Worm (Caenorhabditis elegans): ENCODE results near the gene cca-1.

Gene cca-1

DNA sequence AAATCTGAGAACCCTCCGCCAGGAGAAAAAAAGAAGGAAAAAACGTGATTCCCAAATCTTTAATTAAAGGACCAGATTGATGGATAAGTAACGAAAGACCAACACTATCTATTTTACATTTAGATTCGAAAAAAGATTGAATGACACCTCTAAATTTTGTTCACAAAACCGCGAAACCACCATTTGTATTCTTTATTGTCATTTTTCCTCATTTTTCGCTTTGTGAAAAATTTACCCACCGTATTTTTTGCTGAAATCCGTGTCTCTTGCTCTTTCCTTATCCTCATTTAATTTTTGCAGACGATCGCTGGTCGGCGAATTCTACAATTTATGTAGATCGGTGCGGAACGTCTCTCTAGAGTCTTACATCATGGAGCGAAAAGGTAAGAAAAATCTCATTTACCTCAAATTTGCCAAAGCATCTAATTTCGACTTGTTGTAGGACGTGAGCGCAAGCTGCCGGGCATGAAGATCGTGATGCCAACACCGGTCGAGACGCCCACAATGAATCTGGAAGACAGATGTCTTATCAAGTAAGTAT, 59.2 kb downstream of the cca-1 start, which contains the start of the genes sek-1 and R03G5.6:
sek-1 (plus strand) TSS at position 301 of the 541 bp plus-strand sequence.
R03G5.6 (minus strand) TSS at position 491 of the 541 bp plus-strand sequence.
- TF ChIP-seq nhr-237 (tag; optimal IDR thresholded peaks at IDR 0.05): no peak
- TF ChIP-seq snpc-4 (tag; optimal IDR thresholded peaks at IDR 0.05): no peak
- TF ChIP-seq lin-13 (GFP tag; optimal IDR thresholded peaks at IDR 0.05): no peak
- no peak for TF ChIP-seq nhr-11 (tag; optimal IDR thresholded peaks at IDR 0.05)
- TF ChIP-seq mab-9 (GFP tag; IDR thresholded peaks at IDR 0.05): no peak
- TF ChIP-seq grh-1 (GFP tag; IDR thresholded peaks at IDR 0.05): no peak

ce11 chrX:7815230-7815629, 60.5 kb downstream of the cca-1 start:
- TF ChIP-seq skn-1 (tag; optimal IDR thresholded peaks at IDR 0.05) (peak; percentile 75), elt-3 (tag; optimal IDR thresholded peaks at IDR 0.05) (peak in 1 of 6 experiments; percentile 1), dpl-1 (GFP tag; optimal IDR thresholded peaks at IDR 0.05) (no peak)

DNA sequence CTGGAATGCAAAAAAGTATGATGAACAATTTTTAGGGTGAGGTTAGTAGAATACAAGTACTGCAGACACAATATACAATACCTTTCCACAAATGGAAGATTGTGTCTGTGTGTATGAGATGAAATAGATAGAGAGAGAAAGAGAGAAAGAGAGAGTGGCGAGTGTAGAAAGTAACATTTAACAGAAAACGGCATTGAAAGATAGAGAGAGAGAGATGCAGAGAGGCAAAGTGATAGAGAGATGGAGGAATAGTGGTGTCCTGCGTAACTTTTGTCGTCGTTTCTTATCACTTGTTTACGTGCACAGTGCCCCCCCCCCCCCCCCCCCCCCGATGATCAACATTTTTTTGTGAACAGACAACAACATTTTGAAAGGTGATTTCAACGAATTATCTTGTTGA, 61.0 kb downstream of the cca-1 start:
- TF ChIP-seq lir-3 (tag; optimal IDR thresholded peaks at IDR 0.05; ENCODE audit: poor library complexity): peak; percentile 25
- TF ChIP-seq lsy-2 (tag; optimal IDR thresholded peaks at IDR 0.05): peak; percentile 10 to 22
- TF ChIP-seq mdl-1 (tag; optimal IDR thresholded peaks at IDR 0.05): no peak
- peak; percentile 70 for TF ChIP-seq nhr-20 (tag; optimal IDR thresholded peaks at IDR 0.05)
- no peak for TF ChIP-seq xbp-1 (tag; optimal IDR thresholded peaks at IDR 0.05)
- no peak for TF ChIP-seq C04F5.9 (tag; optimal IDR thresholded peaks at IDR 0.05)
- no peak for TF ChIP-seq fkh-8 (tag; optimal IDR thresholded peaks at IDR 0.05)
- no peak for TF ChIP-seq mef-2 (tag; optimal IDR thresholded peaks at IDR 0.05)
- peak; percentile 93 for TF ChIP-seq blmp-1 (tag; optimal IDR thresholded peaks at IDR 0.05)
- no peak for TF ChIP-seq dpl-1 (GFP tag; optimal IDR thresholded peaks at IDR 0.05)
- TF ChIP-seq mep-1 (tag; optimal IDR thresholded peaks at IDR 0.05): peak; percentile 63
- no peak for TF ChIP-seq rnt-1 (tag; optimal IDR thresholded peaks at IDR 0.05)
- TF ChIP-seq nhr-85 (tag): peak; percentile 82
- TF ChIP-seq fos-1 (tag; optimal IDR thresholded peaks at IDR 0.05): peak; percentile 52
- no peak for TF ChIP-seq Y116A8C.19 (tag; optimal IDR thresholded peaks at IDR 0.05; ENCODE audit: borderline replicate concordance)
- TF ChIP-seq ztf-11 (tag; optimal IDR thresholded peaks at IDR 0.05): no peak
- no peak for TF ChIP-seq tlp-1 (tag; optimal IDR thresholded peaks at IDR 0.05)
- peak in 5 of 6 experiments; percentile 11 to 71 (median 52) for TF ChIP-seq elt-3 (tag; optimal IDR thresholded peaks at IDR 0.05)
- peak in 2 of 3 experiments; percentile 3 to 33 for TF ChIP-seq ceh-82 (tag; optimal IDR thresholded peaks at IDR 0.05)
- TF ChIP-seq efl-1 (optimal IDR thresholded peaks at IDR 0.05): peak; percentile 19 to 28
- TF ChIP-seq efl-1 (GFP tag; optimal IDR thresholded peaks at IDR 0.05 in 1 of 2): peak in 1 of 2 experiments; percentile 74
- TF ChIP-seq lin-13 (GFP tag; optimal IDR thresholded peaks at IDR 0.05): no peak
- TF ChIP-seq grh-1 (GFP tag; IDR thresholded peaks at IDR 0.05): no peak
- TF ChIP-seq nhr-47 (tag; optimal IDR thresholded peaks at IDR 0.05): peak; percentile 21
- TF ChIP-seq ceh-90 (tag; optimal IDR thresholded peaks at IDR 0.05): no peak
- TF ChIP-seq nhr-71 (tag; optimal IDR thresholded peaks at IDR 0.05): peak; percentile 63
- TF ChIP-seq nhr-19 (GFP tag; conservative IDR thresholded peaks at IDR 0.05): peak; percentile 53
- TF ChIP-seq C16A3.4 (tag; optimal IDR thresholded peaks at IDR 0.05): peak; percentile 20
- TF ChIP-seq nhr-237 (tag; optimal IDR thresholded peaks at IDR 0.05): no peak
- no peak for TF ChIP-seq ceh-88 (GFP tag; IDR thresholded peaks at IDR 0.05)
- TF ChIP-seq ces-1 (GFP tag; optimal IDR thresholded peaks at IDR 0.05): no peak
- peak in 1 of 2 experiments; percentile 53 for TF ChIP-seq lin-35 (GFP tag; optimal IDR thresholded peaks at IDR 0.05)
- TF ChIP-seq zag-1 (tag; optimal IDR thresholded peaks at IDR 0.05): no peak
- no peak for TF ChIP-seq ets-5 (GFP tag; IDR thresholded peaks at IDR 0.05)
- TF ChIP-seq nhr-90 (tag; optimal IDR thresholded peaks at IDR 0.05; ENCODE audit: poor library complexity): peak; percentile 49
- no peak for TF ChIP-seq hpl-2 (GFP tag; optimal IDR thresholded peaks at IDR 0.05)
- no peak for TF ChIP-seq irx-1 (tag; optimal IDR thresholded peaks at IDR 0.05)
- TF ChIP-seq lin-14 (GFP tag; optimal IDR thresholded peaks at IDR 0.05): peak; percentile 73
- no peak for TF ChIP-seq egl-27 (tag; optimal IDR thresholded peaks at IDR 0.05)
- no peak for TF ChIP-seq aly-2 (tag; optimal IDR thresholded peaks at IDR 0.05)
- TF ChIP-seq ama-1 (optimal IDR thresholded peaks at IDR 0.05): no peak
- TF ChIP-seq nhr-12 (tag; optimal IDR thresholded peaks at IDR 0.05): no peak
- TF ChIP-seq snu-23 (GFP tag; optimal IDR thresholded peaks at IDR 0.05): peak; percentile 62
- TF ChIP-seq elt-2 (tag; optimal IDR thresholded peaks at IDR 0.05): peak; percentile 66

Data from whole organism, L1 larva.